Worm (Caenorhabditis elegans): ENCODE data around the gene F42A6.6.

Gene F42A6.6

DNA sequence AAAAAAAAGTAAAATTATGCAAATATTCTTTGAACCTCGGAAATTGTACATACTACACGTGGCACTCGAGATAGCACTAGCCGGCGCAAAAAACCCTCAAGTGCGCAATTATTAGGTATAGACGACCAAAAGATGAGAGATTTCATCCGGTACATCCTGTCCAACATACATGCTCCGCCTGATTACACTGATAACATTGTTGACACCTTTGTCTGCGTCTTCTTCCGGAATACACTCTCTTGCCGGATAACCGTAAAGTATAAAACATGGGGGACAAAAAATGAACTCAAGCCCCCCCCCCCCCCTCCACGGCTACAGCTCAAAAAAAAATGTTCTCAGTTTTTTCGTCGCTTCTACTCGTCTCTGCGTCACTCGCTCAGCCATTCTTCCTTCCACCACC lies 38.4 kb downstream of the F42A6.6 start, which contains the start of gene W08E12.6:
W08E12.6 (plus strand) TSS at position 301 of the 400 bp plus-strand sequence.
- TF ChIP-seq fkh-10 (GFP tag; optimal IDR thresholded peaks at IDR 0.05) (peak; percentile 3), zip-4 (GFP tag; optimal IDR thresholded peaks at IDR 0.05) (no peak)

DNA sequence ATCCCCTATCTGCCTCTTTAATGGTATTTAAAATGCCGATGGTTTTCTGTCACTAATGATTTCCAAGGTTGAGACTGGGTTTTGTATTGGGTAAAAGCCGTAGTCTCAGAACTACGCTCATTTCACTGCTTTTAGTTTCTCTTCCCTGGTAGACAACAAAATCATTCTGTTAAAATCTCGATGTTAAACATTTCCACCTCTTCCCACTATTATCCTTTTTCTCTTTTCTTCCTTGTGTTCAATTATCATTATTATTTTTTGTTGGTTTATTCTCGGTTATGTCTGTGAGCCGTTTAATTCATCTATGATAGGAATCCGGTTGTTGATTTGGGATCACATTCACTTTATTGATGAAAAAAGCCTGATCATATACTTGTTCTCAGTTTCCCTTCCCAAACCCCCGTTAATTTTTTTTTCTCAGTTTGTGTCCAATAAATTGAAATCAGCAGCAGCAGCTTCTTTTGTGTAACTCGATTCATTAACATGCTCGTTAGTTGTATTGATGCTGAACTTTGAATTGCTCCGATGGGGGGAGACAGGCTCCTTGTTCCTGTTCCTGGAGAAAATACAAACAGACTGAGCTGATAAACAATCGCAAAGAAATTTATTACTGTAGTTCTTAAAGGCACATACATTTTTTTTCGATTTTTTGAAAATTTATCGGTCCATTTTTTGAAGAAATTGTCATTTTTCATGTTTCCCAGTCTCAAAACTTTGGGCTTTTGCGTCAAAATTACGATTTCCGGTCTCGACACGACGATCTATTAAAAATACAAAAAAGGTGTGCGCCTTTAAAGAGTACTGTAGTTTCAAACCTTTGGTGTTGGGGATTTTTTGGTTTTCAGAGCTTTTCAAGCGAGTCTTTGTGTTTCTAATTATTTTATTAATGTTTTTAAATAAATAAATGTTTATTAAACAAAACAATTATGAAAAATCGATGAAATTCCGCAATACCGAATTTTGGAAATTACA lies 39.8 kb downstream of the F42A6.6 start:
- TF ChIP-seq mef-2 (tag; optimal IDR thresholded peaks at IDR 0.05) = no peak
- TF ChIP-seq grh-1 (GFP tag; IDR thresholded peaks at IDR 0.05) = no peak
- no peak for TF ChIP-seq swsn-7 (tag; optimal IDR thresholded peaks at IDR 0.05)
- no peak for TF ChIP-seq hpl-2 (GFP tag; optimal IDR thresholded peaks at IDR 0.05)
- TF ChIP-seq ceh-63 (GFP tag; optimal IDR thresholded peaks at IDR 0.05) = no peak

DNA sequence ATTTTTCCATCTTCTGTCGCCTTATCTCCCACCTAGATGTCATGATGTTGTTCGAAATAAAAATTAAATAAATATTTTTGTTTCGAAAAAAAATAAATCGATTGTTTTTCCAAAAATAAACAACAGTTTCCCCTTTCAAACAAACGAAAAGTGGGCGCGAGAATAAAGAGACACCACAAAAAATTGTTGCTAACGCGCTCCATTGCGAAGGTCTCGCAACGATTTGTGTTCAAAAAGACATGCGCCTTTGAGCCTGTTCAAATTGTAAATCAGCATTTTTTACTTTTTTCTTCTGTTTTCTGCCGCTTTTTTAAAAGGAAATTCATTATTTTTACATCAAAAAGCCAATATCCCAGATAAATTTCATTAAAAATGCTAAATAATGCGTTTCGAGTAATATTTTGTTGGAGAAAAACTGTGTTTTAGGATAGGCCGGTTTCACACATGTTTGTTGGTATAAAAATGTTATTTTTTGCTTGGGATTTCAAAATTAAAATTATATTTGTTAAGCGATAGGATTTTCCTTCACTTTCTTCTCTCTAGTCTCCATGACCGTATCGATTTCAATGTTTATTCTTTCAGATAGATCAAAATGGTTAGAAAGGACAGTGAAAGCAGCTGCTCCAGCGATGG lies 42.0 kb downstream of the F42A6.6 start, which contains the start of gene W08E12.7:
W08E12.7 (plus strand) TSS at position 583 of the 633 bp plus-strand sequence.
- peak; percentile 84 for TF ChIP-seq aly-2 (tag; optimal IDR thresholded peaks at IDR 0.05)
- TF ChIP-seq xbp-1 (tag; optimal IDR thresholded peaks at IDR 0.05) = peak; percentile 92
- TF ChIP-seq ceh-90 (tag; optimal IDR thresholded peaks at IDR 0.05) = no peak
- TF ChIP-seq hlh-17 (GFP tag; optimal IDR thresholded peaks at IDR 0.05; ENCODE audit: borderline replicate concordance) = no peak
- TF ChIP-seq grh-1 (GFP tag; IDR thresholded peaks at IDR 0.05) = peak; percentile 75
- peak; percentile 84 for TF ChIP-seq ama-1 (optimal IDR thresholded peaks at IDR 0.05)
- TF ChIP-seq unc-98 (GFP tag; IDR thresholded peaks at IDR 0.05) = no peak; the same call in 1 of the 2 replicates
- TF ChIP-seq fkh-4 (tag; optimal IDR thresholded peaks at IDR 0.05; ENCODE audit: borderline replicate concordance) = no peak
- TF ChIP-seq efl-1 (optimal IDR thresholded peaks at IDR 0.05) = peak; percentile 94 to 96
- TF ChIP-seq efl-1 (GFP tag; optimal IDR thresholded peaks at IDR 0.05 in 1 of 2) = peak; percentile 88 to 99
- TF ChIP-seq nhr-77 (tag; optimal IDR thresholded peaks at IDR 0.05) = peak; percentile 96
- TF ChIP-seq lin-35 (GFP tag; optimal IDR thresholded peaks at IDR 0.05) = peak; percentile 94 to 96
- no peak for TF ChIP-seq unc-30 (tag; optimal IDR thresholded peaks at IDR 0.05)
- peak; percentile 70 for TF ChIP-seq lin-39 (tag; optimal IDR thresholded peaks at IDR 0.05)
- peak; percentile 95 for TF ChIP-seq lin-13 (GFP tag; optimal IDR thresholded peaks at IDR 0.05)
- TF ChIP-seq aha-1 (tag; optimal IDR thresholded peaks at IDR 0.05) = no peak
- TF ChIP-seq elt-2 (tag; optimal IDR thresholded peaks at IDR 0.05) = peak; percentile 40
- no peak for TF ChIP-seq tlp-1 (tag; optimal IDR thresholded peaks at IDR 0.05)
- peak; percentile 87 for TF ChIP-seq jun-1 (tag; optimal IDR thresholded peaks at IDR 0.05)
- TF ChIP-seq dpl-1 (GFP tag; optimal IDR thresholded peaks at IDR 0.05) = peak; percentile 93 to 94 (median 93)
- no peak for TF ChIP-seq hlh-4 (tag; optimal IDR thresholded peaks at IDR 0.05)
- peak; percentile 89 for TF ChIP-seq hpl-2 (GFP tag; optimal IDR thresholded peaks at IDR 0.05)
- peak in 1 of 2 experiments; percentile 78 for TF ChIP-seq ztf-11 (tag; optimal IDR thresholded peaks at IDR 0.05)
- TF ChIP-seq unc-130 (tag; optimal IDR thresholded peaks at IDR 0.05) = peak; percentile 98
- TF ChIP-seq snu-23 (GFP tag; optimal IDR thresholded peaks at IDR 0.05) = peak; percentile 97
- peak; percentile 85 for TF ChIP-seq ceh-88 (GFP tag; IDR thresholded peaks at IDR 0.05)
- peak; percentile 55 for TF ChIP-seq pag-3 (tag; optimal IDR thresholded peaks at IDR 0.05; ENCODE audit: borderline replicate concordance, insufficient read depth)
- TF ChIP-seq nhr-71 (tag; optimal IDR thresholded peaks at IDR 0.05) = peak; percentile 97
- no peak for TF ChIP-seq nhr-12 (tag; optimal IDR thresholded peaks at IDR 0.05)
- TF ChIP-seq mef-2 (tag; optimal IDR thresholded peaks at IDR 0.05) = peak; percentile 35
- peak; percentile 76 for TF ChIP-seq snpc-4 (tag; optimal IDR thresholded peaks at IDR 0.05)
- peak; percentile 93 for TF ChIP-seq isw-1 (GFP tag; IDR thresholded peaks at IDR 0.05)
- peak; percentile 69 for TF ChIP-seq fkh-10 (GFP tag; optimal IDR thresholded peaks at IDR 0.05)
- no peak for TF ChIP-seq C34B4.2 (tag; optimal IDR thresholded peaks at IDR 0.05)
- peak; percentile 97 for TF ChIP-seq fkh-8 (tag; optimal IDR thresholded peaks at IDR 0.05)
- TF ChIP-seq pqm-1 (tag; optimal IDR thresholded peaks at IDR 0.05) = no peak
- peak; percentile 92 for TF ChIP-seq nhr-19 (GFP tag; conservative IDR thresholded peaks at IDR 0.05)
- no peak for TF ChIP-seq nhr-76 (tag; optimal IDR thresholded peaks at IDR 0.05)
- TF ChIP-seq sup-37 (GFP tag; optimal IDR thresholded peaks at IDR 0.05) = no peak
- peak; percentile 83 for TF ChIP-seq lir-3 (tag; optimal IDR thresholded peaks at IDR 0.05; ENCODE audit: poor library complexity)
- TF ChIP-seq ces-1 (GFP tag; optimal IDR thresholded peaks at IDR 0.05) = no peak
- TF ChIP-seq sptf-1 (tag; optimal IDR thresholded peaks at IDR 0.05) = no peak

All from whole organism, L1 larva.